Fruit fly (Drosophila melanogaster): Measurements from ENCODE around the gene by.
A peak's percentile ranks its signal among the peaks of the same experiment; 100 is the strongest.

by gene

dm6 chr3R:9503329-9504088 is 29.3 kb downstream of the by start (continued):
- TF ChIP-seq CG11085 (GFP tag; IDR thresholded peaks at IDR 0.05) (no peak), emc (GFP tag; optimal IDR thresholded peaks at IDR 0.05) (no peak), Ets97D (GFP tag; optimal IDR thresholded peaks at IDR 0.05) (peak; percentile 35), CG16815 (GFP tag; optimal IDR thresholded peaks at IDR 0.05) (no peak), CG3838 (GFP tag; optimal IDR thresholded peaks at IDR 0.05) (no peak), HLHmδ (GFP tag; optimal IDR thresholded peaks at IDR 0.05) (peak; percentile 30), nom (GFP tag; optimal IDR thresholded peaks at IDR 0.05) (peak; percentile 16), az2 (GFP tag; optimal IDR thresholded peaks at IDR 0.05) (no peak), CG6791 (GFP tag; IDR thresholded peaks at IDR 0.05; ENCODE audit: partially characterized antibody) (no peak), dm (GFP tag; optimal IDR thresholded peaks at IDR 0.05) (no peak), HHEX (GFP tag; optimal IDR thresholded peaks at IDR 0.05) (peak; percentile 3), CG1603 (tag; optimal IDR thresholded peaks at IDR 0.05) (peak; percentile 11)

dm6 chr3R:9502416-9502763 is 30.4 kb downstream of the by start, which contains the start of gene RhoL:
TSS of gene RhoL (minus strand) at chr3R:9502581.
- TF ChIP-seq CG12104 (GFP tag; optimal IDR thresholded peaks at IDR 0.05) (no peak), Dip3 (GFP tag; optimal IDR thresholded peaks at IDR 0.05) (no peak), Dll (GFP tag; IDR thresholded peaks at IDR 0.05; ENCODE audit: partially characterized antibody) (peak; percentile 57; the same call in 1 of the 4 replicates), CG17361 (GFP tag; IDR thresholded peaks at IDR 0.05) (no peak), sd (tag; optimal IDR thresholded peaks at IDR 0.05) (no peak), bigmax (GFP tag; optimal IDR thresholded peaks at IDR 0.05) (no peak), prd (optimal IDR thresholded peaks at IDR 0.05) (no peak), prd (GFP tag; IDR thresholded peaks at IDR 0.05) (no peak), CG10959 (GFP tag; IDR thresholded peaks at IDR 0.05) (no peak), ase (GFP tag; IDR thresholded peaks at IDR 0.05) (no peak), CG4707 (GFP tag; optimal IDR thresholded peaks at IDR 0.05) (peak; percentile 36), Sry-δ (GFP tag; optimal IDR thresholded peaks at IDR 0.05) (peak; percentile 0), CG10654 (GFP tag; optimal IDR thresholded peaks at IDR 0.05) (no peak), nom (GFP tag; optimal IDR thresholded peaks at IDR 0.05) (peak; percentile 76), so (GFP tag; IDR thresholded peaks at IDR 0.05) (0 out of 3 replicates have a peak, but pooled peaks have one; percentile 22), CG4328 (GFP tag; optimal IDR thresholded peaks at IDR 0.05) (no peak), Hr39 (optimal IDR thresholded peaks at IDR 0.05) (no peak), Nf-YB (GFP tag; optimal IDR thresholded peaks at IDR 0.05) (peak; percentile 55), CG9932 (GFP tag; IDR thresholded peaks at IDR 0.05) (no peak), unc-4 (GFP tag; IDR thresholded peaks at IDR 0.05; ENCODE audit: partially characterized antibody) (peak; percentile 44; the same call in 1 of the 2 replicates), stc (GFP tag; IDR thresholded peaks at IDR 0.05) (no peak), kay (GFP tag; optimal IDR thresholded peaks at IDR 0.05) (no peak), CG9215 (GFP tag; IDR thresholded peaks at IDR 0.05) (no peak), chm (GFP tag; IDR thresholded peaks at IDR 0.05) (peak; percentile 67), dimm (GFP tag; IDR thresholded peaks at IDR 0.05) (no peak), mld (GFP tag; IDR thresholded peaks at IDR 0.05; ENCODE audit: partially characterized antibody) (no peak), ash1 (GFP tag; optimal IDR thresholded peaks at IDR 0.05) (peak; percentile 1), pho (GFP tag; optimal IDR thresholded peaks at IDR 0.05) (no peak), slbo (GFP tag; IDR thresholded peaks at IDR 0.05) (0 out of 2 replicates have a peak, but pooled peaks have one; percentile 10), z (GFP tag; IDR thresholded peaks at IDR 0.05) (no peak), chinmo (GFP tag; IDR thresholded peaks at IDR 0.05; ENCODE audit: partially characterized antibody) (peak; percentile 84; the same call in 2 of the 4 replicates), CG17328 (GFP tag; IDR thresholded peaks at IDR 0.05) (no peak), CG15073 (GFP tag; optimal IDR thresholded peaks at IDR 0.05) (no peak), pzg (GFP tag; optimal IDR thresholded peaks at IDR 0.05) (no peak), sim (GFP tag; IDR thresholded peaks at IDR 0.05) (no peak), dmrt11E (tag; optimal IDR thresholded peaks at IDR 0.05) (no peak), cato (GFP tag; optimal IDR thresholded peaks at IDR 0.05; ENCODE audit: borderline replicate concordance) (no peak), pfk (GFP tag; optimal IDR thresholded peaks at IDR 0.05) (no peak), exex (tag; optimal IDR thresholded peaks at IDR 0.05) (peak; percentile 53)
